Fruit fly (Drosophila melanogaster): ENCODE data around the gene mew.

mew gene

DNA sequence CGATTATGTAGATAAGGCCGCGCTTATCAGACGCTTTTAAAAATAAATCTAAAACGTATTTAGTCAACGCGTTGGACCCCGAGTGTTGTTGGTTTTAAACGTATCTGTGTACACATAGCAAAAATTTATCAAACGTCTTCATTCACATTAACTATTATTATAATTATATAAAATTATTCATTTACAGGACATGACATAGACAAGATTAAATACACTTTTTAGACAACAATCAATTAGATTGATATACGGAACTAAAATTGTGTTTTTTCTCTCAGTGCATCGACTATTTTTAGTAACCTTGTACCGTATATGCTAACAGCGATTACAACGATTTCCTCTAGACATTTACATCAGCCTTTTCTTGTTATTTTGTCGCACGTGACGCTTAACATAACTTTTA, 18.4 kb upstream of the mew start (continued):
- TF ChIP-seq Six4 (GFP tag; optimal IDR thresholded peaks at IDR 0.05) (peak; percentile 65), az2 (GFP tag; optimal IDR thresholded peaks at IDR 0.05) (peak; percentile 56), CG15696 (tag; optimal IDR thresholded peaks at IDR 0.05) (peak; percentile 53), CG6689 (GFP tag; IDR thresholded peaks at IDR 0.05) (peak; percentile 79), CG15601 (tag; optimal IDR thresholded peaks at IDR 0.05) (peak; percentile 41), crc (GFP tag; optimal IDR thresholded peaks at IDR 0.05) (no peak), CG17829 (tag; optimal IDR thresholded peaks at IDR 0.05) (peak; percentile 77), sisA (GFP tag; IDR thresholded peaks at IDR 0.05) (peak; percentile 52), nmo (GFP tag; optimal IDR thresholded peaks at IDR 0.05) (peak; percentile 70), CG10366 (GFP tag; IDR thresholded peaks at IDR 0.05) (peak; percentile 66), Optix (GFP tag; IDR thresholded peaks at IDR 0.05) (no peak), CG34422 (GFP tag; IDR thresholded peaks at IDR 0.05) (peak; percentile 63; the same call in 1 of the 3 replicates), CG4820 (GFP tag; optimal IDR thresholded peaks at IDR 0.05) (peak; percentile 49), E2f2 (GFP tag; IDR thresholded peaks at IDR 0.05) (peak; percentile 54; the same call in 1 of the 2 replicates), CG2120 (GFP tag; optimal IDR thresholded peaks at IDR 0.05) (peak; percentile 73), Atf6 (GFP tag; IDR thresholded peaks at IDR 0.05) (peak; percentile 88), Adf1 (GFP tag; IDR thresholded peaks at IDR 0.05) (peak; percentile 71), ase (GFP tag; IDR thresholded peaks at IDR 0.05) (peak; percentile 60; the same call in 2 of the 3 replicates), CG1832 (GFP tag; optimal IDR thresholded peaks at IDR 0.05) (no peak), hkb (optimal IDR thresholded peaks at IDR 0.05) (no peak), hkb (GFP tag; IDR thresholded peaks at IDR 0.05) (peak; percentile 85), Dad (GFP tag; optimal IDR thresholded peaks at IDR 0.05) (no peak), usp (GFP tag; optimal IDR thresholded peaks at IDR 0.05) (no peak), Fer2 (tag; optimal IDR thresholded peaks at IDR 0.05) (peak; percentile 60), NC2α (GFP tag; optimal IDR thresholded peaks at IDR 0.05) (no peak), Bteb2 (GFP tag; optimal IDR thresholded peaks at IDR 0.05) (no peak), Scr (GFP tag; IDR thresholded peaks at IDR 0.05; ENCODE audit: partially characterized antibody) (no peak), CG2116 (GFP tag; optimal IDR thresholded peaks at IDR 0.05) (peak; percentile 14), MBD-R2 (GFP tag; IDR thresholded peaks at IDR 0.05) (peak; percentile 49; the same call in 1 of the 2 replicates), zfh1 (GFP tag; IDR thresholded peaks at IDR 0.05) (peak; percentile 70; the same call in 2 of the 3 replicates), Dek (tag; optimal IDR thresholded peaks at IDR 0.05) (peak; percentile 80), CG6175 (GFP tag; IDR thresholded peaks at IDR 0.05) (no peak), HLHmδ (GFP tag; optimal IDR thresholded peaks at IDR 0.05) (no peak), trh (GFP tag; optimal IDR thresholded peaks at IDR 0.05) (no peak), sc (optimal IDR thresholded peaks at IDR 0.05) (no peak), sc (GFP tag; optimal IDR thresholded peaks at IDR 0.05) (no peak), Antp (GFP tag; optimal IDR thresholded peaks at IDR 0.05) (no peak), BtbVII (GFP tag; optimal IDR thresholded peaks at IDR 0.05) (peak; percentile 88), Xrp1 (GFP tag; IDR thresholded peaks at IDR 0.05) (peak; percentile 73; the same call in 1 of the 2 replicates), ftz-f1 (GFP tag; optimal IDR thresholded peaks at IDR 0.05) (no peak), HmgZ (tag; optimal IDR thresholded peaks at IDR 0.05) (peak; percentile 54), Hr39 (optimal IDR thresholded peaks at IDR 0.05) (no peak), CG12071 (GFP tag; optimal IDR thresholded peaks at IDR 0.05) (peak; percentile 43), amos (GFP tag; IDR thresholded peaks at IDR 0.05; ENCODE audit: partially characterized antibody) (no peak), mld (GFP tag; IDR thresholded peaks at IDR 0.05; ENCODE audit: partially characterized antibody) (no peak), CG11093 (GFP tag; IDR thresholded peaks at IDR 0.05) (0 out of 3 replicates have a peak, but pooled peaks have one; percentile 33), onecut (GFP tag; IDR thresholded peaks at IDR 0.05) (0 out of 2 replicates have a peak, but pooled peaks have one; percentile 16), gt (GFP tag; IDR thresholded peaks at IDR 0.05) (no peak), Deaf1 (tag; optimal IDR thresholded peaks at IDR 0.05) (peak; percentile 61), CG16815 (GFP tag; optimal IDR thresholded peaks at IDR 0.05) (peak; percentile 22), cas (GFP tag; IDR thresholded peaks at IDR 0.05) (peak; percentile 57; the same call in 1 of the 2 replicates), CG7786 (GFP tag; optimal IDR thresholded peaks at IDR 0.05) (peak; percentile 9), CG12744 (GFP tag; optimal IDR thresholded peaks at IDR 0.05) (no peak)
